Fruit fly (Drosophila melanogaster): ENCODE measurements around the gene Vm26Aa.
A peak's percentile ranks its signal among the peaks of the same experiment; 100 is the strongest.

Vm26Aa gene

dm6 chr2L:5975601-5976000 lies 15.5 kb upstream of the Vm26Aa start:
- no peak for TF ChIP-seq CG4318 (GFP tag; optimal IDR thresholded peaks at IDR 0.05)
- no peak for TF ChIP-seq fd59A (GFP tag; optimal IDR thresholded peaks at IDR 0.05)
- TF ChIP-seq Eip75B (GFP tag; optimal IDR thresholded peaks at IDR 0.05), result no peak
- no peak for TF ChIP-seq Sox15 (GFP tag; optimal IDR thresholded peaks at IDR 0.05)
- no peak for TF ChIP-seq Blimp-1 (GFP tag; optimal IDR thresholded peaks at IDR 0.05)
- TF ChIP-seq CG11902 (GFP tag; optimal IDR thresholded peaks at IDR 0.05), result no peak
- no peak for TF ChIP-seq CG31627 (GFP tag; optimal IDR thresholded peaks at IDR 0.05)
- TF ChIP-seq Hr4 (GFP tag; optimal IDR thresholded peaks at IDR 0.05), result no peak
- TF ChIP-seq topi (GFP tag; optimal IDR thresholded peaks at IDR 0.05), result no peak
- TF ChIP-seq CG7368 (GFP tag; optimal IDR thresholded peaks at IDR 0.05), result no peak
- no peak for TF ChIP-seq eg (GFP tag; IDR thresholded peaks at IDR 0.05)
- TF ChIP-seq CG34406 (GFP tag; optimal IDR thresholded peaks at IDR 0.05), result no peak
- TF ChIP-seq pdm3 (GFP tag; optimal IDR thresholded peaks at IDR 0.05), result no peak
- no peak for TF ChIP-seq CG10669 (GFP tag; optimal IDR thresholded peaks at IDR 0.05)
- TF ChIP-seq esn (GFP tag; optimal IDR thresholded peaks at IDR 0.05), result no peak
- no peak for TF ChIP-seq CG6854 (GFP tag; optimal IDR thresholded peaks at IDR 0.05)
- no peak for TF ChIP-seq lz (GFP tag; optimal IDR thresholded peaks at IDR 0.05)
- TF ChIP-seq Eip93F (GFP tag; optimal IDR thresholded peaks at IDR 0.05), result no peak
- no peak for TF ChIP-seq fd85E (GFP tag; optimal IDR thresholded peaks at IDR 0.05)

- TF ChIP-seq cyc (GFP tag; optimal IDR thresholded peaks at IDR 0.05), result no peak
- peak; percentile 72 for TF ChIP-seq svp (GFP tag)
- TF ChIP-seq eg (GFP tag; IDR thresholded peaks at IDR 0.05), result peak; percentile 38; the same call in 2 of the 3 replicates
- no peak for TF ChIP-seq CG4318 (GFP tag; optimal IDR thresholded peaks at IDR 0.05)
- TF ChIP-seq fkh (GFP tag; optimal IDR thresholded peaks at IDR 0.05), result peak; percentile 50
- TF ChIP-seq CG15336 (GFP tag; IDR thresholded peaks at IDR 0.05), result peak; percentile 13; the same call in 1 of the 2 replicates
- TF ChIP-seq dsx (GFP tag; optimal IDR thresholded peaks at IDR 0.05; ENCODE audit: poor library complexity, severe bottlenecking), result peak; percentile 26
- no peak for TF ChIP-seq Eip93F (GFP tag; optimal IDR thresholded peaks at IDR 0.05)
- TF ChIP-seq CG8119 (GFP tag; IDR thresholded peaks at IDR 0.05), result 0 out of 3 replicates have a peak, but pooled peaks have one; percentile 18
These were observed 14.9 kb upstream of the Vm26Aa start for dm6 chr2L:5975025-5975539.

dm6 chr2L:5974122-5974521 lies 14.0 kb upstream of the Vm26Aa start:
- TF ChIP-seq dac (GFP tag; optimal IDR thresholded peaks at IDR 0.05), result no peak
- no peak for TF ChIP-seq Sox15 (GFP tag; optimal IDR thresholded peaks at IDR 0.05)
- TF ChIP-seq svp (GFP tag), result peak; percentile 85
- no peak for TF ChIP-seq CG11294 (GFP tag; IDR thresholded peaks at IDR 0.05)
- no peak for TF ChIP-seq Met (GFP tag; optimal IDR thresholded peaks at IDR 0.05)
- TF ChIP-seq fkh (GFP tag; optimal IDR thresholded peaks at IDR 0.05), result peak; percentile 95
- TF ChIP-seq Eip78C (GFP tag), result peak; percentile 56
- TF ChIP-seq dsx (GFP tag; optimal IDR thresholded peaks at IDR 0.05; ENCODE audit: poor library complexity, severe bottlenecking), result no peak
- no peak for TF ChIP-seq cyc (GFP tag; optimal IDR thresholded peaks at IDR 0.05)
- no peak for TF ChIP-seq CG32006 (GFP tag; optimal IDR thresholded peaks at IDR 0.05)
- TF ChIP-seq Blimp-1 (GFP tag; optimal IDR thresholded peaks at IDR 0.05), result no peak
- TF ChIP-seq CG31627 (GFP tag; optimal IDR thresholded peaks at IDR 0.05), result no peak
- peak in 1 of 2 experiments; percentile 16 for TF ChIP-seq ss (GFP tag; optimal IDR thresholded peaks at IDR 0.05)
- no peak for TF ChIP-seq CG11762 (GFP tag; optimal IDR thresholded peaks at IDR 0.05; ENCODE audit: insufficient read depth)
- TF ChIP-seq spab (GFP tag; optimal IDR thresholded peaks at IDR 0.05), result peak; percentile 6
- TF ChIP-seq Gug (GFP tag; IDR thresholded peaks at IDR 0.05), result no peak

- peak; percentile 39 for TF ChIP-seq Eip78C (GFP tag)
- TF ChIP-seq CG1621 (tag; optimal IDR thresholded peaks at IDR 0.05), result no peak
- TF ChIP-seq Met (GFP tag; optimal IDR thresholded peaks at IDR 0.05), result no peak
- TF ChIP-seq net (GFP tag; optimal IDR thresholded peaks at IDR 0.05), result no peak
These were observed 12.6 kb upstream of the Vm26Aa start for dm6 chr2L:5972588-5973236.

Data from whole organism, prepupa.